Fruit fly (Drosophila melanogaster): ENCODE measurements around the gene CG32069.

CG32069 gene

dm6 chr3L:11041193-11041592 is 21.2 kb downstream of the CG32069 start:
- TF ChIP-seq CG34406 (GFP tag; optimal IDR thresholded peaks at IDR 0.05) (no peak), net (GFP tag; optimal IDR thresholded peaks at IDR 0.05) (no peak), Blimp-1 (GFP tag; optimal IDR thresholded peaks at IDR 0.05) (no peak), eg (GFP tag; IDR thresholded peaks at IDR 0.05) (no peak), Ets21C (GFP tag; optimal IDR thresholded peaks at IDR 0.05) (no peak), acj6 (GFP tag; optimal IDR thresholded peaks at IDR 0.05) (no peak), Smox (GFP tag; optimal IDR thresholded peaks at IDR 0.05) (no peak), fd59A (GFP tag; optimal IDR thresholded peaks at IDR 0.05) (no peak), CG6808 (GFP tag; optimal IDR thresholded peaks at IDR 0.05) (no peak), Eip75B (GFP tag; optimal IDR thresholded peaks at IDR 0.05) (no peak), CG10669 (GFP tag; optimal IDR thresholded peaks at IDR 0.05) (no peak), vri (GFP tag; optimal IDR thresholded peaks at IDR 0.05) (no peak), achi (GFP tag; optimal IDR thresholded peaks at IDR 0.05) (no peak), Lpt (GFP tag; optimal IDR thresholded peaks at IDR 0.05) (no peak), dac (GFP tag; optimal IDR thresholded peaks at IDR 0.05) (no peak)

- no peak for TF ChIP-seq Eip75B (GFP tag; optimal IDR thresholded peaks at IDR 0.05)
- TF ChIP-seq CG6854 (GFP tag; optimal IDR thresholded peaks at IDR 0.05), result no peak
- TF ChIP-seq vri (GFP tag; optimal IDR thresholded peaks at IDR 0.05), result peak; percentile 63
Observed at dm6 chr3L:11035039-11035438, 27.4 kb downstream of the CG32069 start.

- peak; percentile 76 for TF ChIP-seq topi (GFP tag; optimal IDR thresholded peaks at IDR 0.05)
- peak; percentile 70 for TF ChIP-seq Blimp-1 (GFP tag; optimal IDR thresholded peaks at IDR 0.05)
- TF ChIP-seq achi (GFP tag; optimal IDR thresholded peaks at IDR 0.05), result peak; percentile 76
- TF ChIP-seq fd59A (GFP tag; optimal IDR thresholded peaks at IDR 0.05), result peak; percentile 64
- TF ChIP-seq svp (GFP tag), result peak; percentile 89
- peak; percentile 71 for TF ChIP-seq Lpt (GFP tag; optimal IDR thresholded peaks at IDR 0.05)
- peak; percentile 76 for TF ChIP-seq CG6276 (GFP tag; optimal IDR thresholded peaks at IDR 0.05)
- TF ChIP-seq CG16779 (tag; optimal IDR thresholded peaks at IDR 0.05), result peak; percentile 50
- peak; percentile 86 for TF ChIP-seq CG15336 (GFP tag; IDR thresholded peaks at IDR 0.05)
- peak; percentile 80 for TF ChIP-seq CG6808 (GFP tag; optimal IDR thresholded peaks at IDR 0.05)
- TF ChIP-seq CG8319 (GFP tag; optimal IDR thresholded peaks at IDR 0.05), result peak; percentile 31
- TF ChIP-seq Gug (GFP tag; IDR thresholded peaks at IDR 0.05), result peak; percentile 78
- TF ChIP-seq Ets21C (GFP tag; optimal IDR thresholded peaks at IDR 0.05), result peak; percentile 36
- TF ChIP-seq Sox14 (GFP tag; optimal IDR thresholded peaks at IDR 0.05), result peak; percentile 69
- TF ChIP-seq Hr38 (GFP tag; optimal IDR thresholded peaks at IDR 0.05), result no peak
- TF ChIP-seq CG34406 (GFP tag; optimal IDR thresholded peaks at IDR 0.05), result peak; percentile 60
- peak; percentile 59 for TF ChIP-seq CG8632 (GFP tag; optimal IDR thresholded peaks at IDR 0.05)
- TF ChIP-seq CG31627 (GFP tag; optimal IDR thresholded peaks at IDR 0.05), result peak; percentile 60
- TF ChIP-seq dsx (GFP tag; optimal IDR thresholded peaks at IDR 0.05; ENCODE audit: poor library complexity, severe bottlenecking), result peak; percentile 82
- TF ChIP-seq CG6854 (GFP tag; optimal IDR thresholded peaks at IDR 0.05), result peak; percentile 26
- TF ChIP-seq Eip93F (GFP tag; optimal IDR thresholded peaks at IDR 0.05), result no peak
- TF ChIP-seq CG3032 (tag; optimal IDR thresholded peaks at IDR 0.05), result peak; percentile 79
- TF ChIP-seq Smox (GFP tag; optimal IDR thresholded peaks at IDR 0.05), result peak; percentile 68
- TF ChIP-seq CG10631 (GFP tag; optimal IDR thresholded peaks at IDR 0.05), result peak; percentile 80
- TF ChIP-seq OdsH (GFP tag; optimal IDR thresholded peaks at IDR 0.05), result peak; percentile 80
- TF ChIP-seq CG8119 (GFP tag; IDR thresholded peaks at IDR 0.05), result peak; percentile 88
- TF ChIP-seq Met (GFP tag; optimal IDR thresholded peaks at IDR 0.05), result peak; percentile 82
- peak; percentile 64 for TF ChIP-seq net (GFP tag; optimal IDR thresholded peaks at IDR 0.05)
- TF ChIP-seq lz (GFP tag; optimal IDR thresholded peaks at IDR 0.05), result peak; percentile 68
- TF ChIP-seq CG11762 (GFP tag; optimal IDR thresholded peaks at IDR 0.05; ENCODE audit: insufficient read depth), result peak; percentile 66
- TF ChIP-seq acj6 (GFP tag; optimal IDR thresholded peaks at IDR 0.05), result peak; percentile 74
- TF ChIP-seq Hr4 (GFP tag; optimal IDR thresholded peaks at IDR 0.05), result peak; percentile 89
- peak; percentile 85 for TF ChIP-seq eg (GFP tag; IDR thresholded peaks at IDR 0.05)
- TF ChIP-seq ss (GFP tag; optimal IDR thresholded peaks at IDR 0.05), result peak; percentile 74 to 78
- TF ChIP-seq vri (GFP tag; optimal IDR thresholded peaks at IDR 0.05), result peak; percentile 61
- peak; percentile 54 for TF ChIP-seq cyc (GFP tag; optimal IDR thresholded peaks at IDR 0.05)
- TF ChIP-seq CG1621 (tag; optimal IDR thresholded peaks at IDR 0.05), result peak; percentile 74
- TF ChIP-seq Sox102F (GFP tag; optimal IDR thresholded peaks at IDR 0.05), result peak; percentile 56
- TF ChIP-seq CG4318 (GFP tag; optimal IDR thresholded peaks at IDR 0.05), result peak; percentile 40
- peak; percentile 74 for TF ChIP-seq CG10669 (GFP tag; optimal IDR thresholded peaks at IDR 0.05)
- peak; percentile 79 for TF ChIP-seq CG6163 (GFP tag; IDR thresholded peaks at IDR 0.05)
- TF ChIP-seq spab (GFP tag; optimal IDR thresholded peaks at IDR 0.05), result peak; percentile 81
Observed at dm6 chr3L:11033327-11033975, 29.0 kb downstream of the CG32069 start.

Data from whole organism, prepupa.